Worm (Caenorhabditis elegans) whole organism, L1 larva: Measurements from ENCODE around the gene F08G5.3.

Experiments
- Y116A8C.19 ChIP-seq: sonication (generic microtip); optimal IDR thresholded peaks from 2 replicates; lab custom pipeline; 2016; ENCODE audit warnings: missing compliant biosample characterization, missing genetic modification characterization, borderline replicate concordance
- aha-1 ChIP-seq: fragments of 150-350 bp; optimal IDR thresholded peaks from 2 replicates; lab custom pipeline; 2014; ENCODE audit warnings: missing biosample characterization, missing genetic modification characterization
- aly-2 ChIP-seq: fragments of 150-350 bp; optimal IDR thresholded peaks from 2 replicates; lab custom pipeline; 2014; ENCODE audit warnings: missing biosample characterization, missing genetic modification characterization
- ceh-8 ChIP-seq: fragments of 200-800 bp; sonication (Bioruptor generic); optimal IDR thresholded peaks from 2 replicates; lab custom pipeline; 2018; ENCODE audit warnings: mild to moderate bottlenecking, missing genetic modification characterization, moderate library complexity, missing compliant biosample characterization
- egl-27 ChIP-seq, 2 experiments: fragments of 150-350 bp in 1 of 2; sonication (generic microtip); optimal IDR thresholded peaks; 3 replicates each; lab custom pipeline; 2017 to 2018; ENCODE audit warnings: missing biosample characterization in 2 of 2, missing genetic modification characterization in 2 of 2, missing genetic modification reagents in 2 of 2
- elt-3 ChIP-seq, 6 experiments: fragments of 150-350 bp in 1 of 6; sonication (generic microtip); optimal IDR thresholded peaks; 2 replicates each; lab custom pipeline; 2017 to 2018; ENCODE audit warnings: missing biosample characterization in 6 of 6, missing genetic modification characterization in 6 of 6, inconsistent platforms in 1 of 6
- fos-1 ChIP-seq: fragments of 150-350 bp; optimal IDR thresholded peaks from 2 replicates; lab custom pipeline; 2014; ENCODE audit warnings: missing biosample characterization, missing genetic modification characterization
- mab-9 ChIP-seq: fragments of 200-800 bp; sonication (Bioruptor generic); IDR thresholded peaks from 2 replicates; pipeline ENCODE4 v1.3.6; 2022; ENCODE audit warnings: missing genetic modification reagents, missing genetic modification characterization, missing compliant biosample characterization
- nhr-76 ChIP-seq: sonication (generic microtip); optimal IDR thresholded peaks from 2 replicates; lab custom pipeline; 2017; ENCODE audit warnings: missing biosample characterization, missing genetic modification characterization
- nhr-84 ChIP-seq: sonication (generic microtip); optimal IDR thresholded peaks from 2 replicates; lab custom pipeline; 2017; ENCODE audit warnings: missing biosample characterization, missing genetic modification characterization
- pqm-1 ChIP-seq: sonication (generic microtip); optimal IDR thresholded peaks from 3 replicates; lab custom pipeline; 2017; ENCODE audit warnings: missing biosample characterization, missing genetic modification characterization
- rnt-1 ChIP-seq: sonication (generic microtip); optimal IDR thresholded peaks from 2 replicates; lab custom pipeline; 2016; ENCODE audit warnings: mild to moderate bottlenecking, missing genetic modification characterization, moderate library complexity, missing compliant biosample characterization
- sptf-1 ChIP-seq: fragments of 150-350 bp; optimal IDR thresholded peaks from 2 replicates; lab custom pipeline; 2014; ENCODE audit warnings: missing biosample characterization, missing genetic modification characterization

- TF ChIP-seq sptf-1 (tag; lab: Kevin White, UChicago) (no peak), egl-27 (tag; optimal IDR thresholded peaks at IDR 0.05; lab: Kevin White, UChicago) (no peak), pqm-1 (tag; lab: Kevin White, UChicago) (no peak), aha-1 (no peak), ceh-8 (no peak), mab-9 (no peak), aly-2 (tag; lab: Kevin White, UChicago) (no peak), elt-3 (tag; optimal IDR thresholded peaks at IDR 0.05; lab: Kevin White, UChicago) (no peak), Y116A8C.19 (no peak), nhr-76 (tag; lab: Kevin White, UChicago) (no peak), rnt-1 (tag; lab: Kevin White, UChicago) (no peak), fos-1 (tag; lab: Kevin White, UChicago) (no peak), nhr-84 (tag; lab: Kevin White, UChicago) (no peak)
These were observed 36.7 kb upstream of the F08G5.3 start, which contains the start of gene spe-44 for ce11 chrIV:12454115-12454514.
